Worm (Caenorhabditis elegans) whole organism, mixed stage, embryonic: ENCODE data around the gene dcs-1.

Source experiments
- M03D4.4 ChIP-seq: sonication (generic microtip); optimal IDR thresholded peaks from 2 replicates; lab custom pipeline; 2017; ENCODE audit warnings: mild to moderate bottlenecking, missing genetic modification characterization, missing compliant biosample characterization
- bed-3 ChIP-seq: fragments of 200-800 bp; sonication (Bioruptor generic); optimal IDR thresholded peaks from 3 replicates; lab custom pipeline; 2018; ENCODE audit warnings: mild to moderate bottlenecking, missing genetic modification characterization, moderate library complexity, missing compliant biosample characterization
- blmp-1 ChIP-seq: fragments of 150-350 bp; optimal IDR thresholded peaks from 2 replicates; lab custom pipeline; 2014; ENCODE audit warnings: missing biosample characterization, missing genetic modification characterization
- ceh-39 ChIP-seq: fragments of 150-350 bp; optimal IDR thresholded peaks from 2 replicates; lab custom pipeline; 2014; ENCODE audit warnings: missing biosample characterization, missing genetic modification characterization
- ceh-43 ChIP-seq: fragments of 200-800 bp; sonication (Bioruptor generic); optimal IDR thresholded peaks from 2 replicates; lab custom pipeline; 2018; ENCODE audit warnings: mild to moderate bottlenecking, missing genetic modification characterization, moderate library complexity, missing compliant biosample characterization
- ceh-83 ChIP-seq: fragments of 200-800 bp; sonication (Bioruptor generic); optimal IDR thresholded peaks from 2 replicates; lab custom pipeline; 2018; ENCODE audit warnings: mild to moderate bottlenecking, missing genetic modification characterization, missing compliant biosample characterization
- ces-1 ChIP-seq: fragments of 150-350 bp; optimal IDR thresholded peaks from 2 replicates; lab custom pipeline; 2014; ENCODE audit warnings: missing biosample characterization, missing genetic modification reagents, missing genetic modification characterization
- cnd-1 ChIP-seq: fragments of 200-800 bp; sonication (Bioruptor generic); optimal IDR thresholded peaks from 2 replicates; lab custom pipeline; 2018; ENCODE audit warnings: mild to moderate bottlenecking, missing genetic modification characterization, missing compliant biosample characterization
- drap-1 ChIP-seq: fragments of 200-800 bp; sonication (Bioruptor generic); optimal IDR thresholded peaks from 3 replicates; lab custom pipeline; 2018; ENCODE audit warnings: mild to moderate bottlenecking, missing genetic modification characterization, missing compliant biosample characterization
- elt-1 ChIP-seq: sonication (generic microtip); optimal IDR thresholded peaks from 2 replicates; lab custom pipeline; 2017; ENCODE audit warnings: missing genetic modification characterization, mild to moderate bottlenecking, missing compliant biosample characterization, antibody characterized with exemption, moderate library complexity, borderline replicate concordance; ENCODE audit not compliant: insufficient read depth
- ham-2 ChIP-seq: fragments of 200-800 bp; sonication (Bioruptor generic); optimal IDR thresholded peaks from 2 replicates; lab custom pipeline; 2018; ENCODE audit warnings: mild to moderate bottlenecking, missing genetic modification characterization, missing compliant biosample characterization
- hlh-1 ChIP-seq: fragments of 150-350 bp; optimal IDR thresholded peaks from 2 replicates; lab custom pipeline; 2014; ENCODE audit warnings: missing biosample characterization, missing genetic modification reagents, missing genetic modification characterization
- lin-13 ChIP-seq: fragments of 150-350 bp; optimal IDR thresholded peaks from 2 replicates; lab custom pipeline; 2014; ENCODE audit warnings: missing biosample characterization, missing genetic modification characterization
- lin-32 ChIP-seq: fragments of 200-800 bp; sonication (Bioruptor generic); optimal IDR thresholded peaks from 2 replicates; lab custom pipeline; 2018; ENCODE audit warnings: mild to moderate bottlenecking, missing genetic modification characterization, missing compliant biosample characterization
- lsy-2 ChIP-seq: fragments of 150-350 bp; optimal IDR thresholded peaks from 2 replicates; lab custom pipeline; 2014; ENCODE audit warnings: missing biosample characterization, missing genetic modification characterization
- mab-5 ChIP-seq: fragments of 150-350 bp; optimal IDR thresholded peaks from 2 replicates; lab custom pipeline; 2014; ENCODE audit warnings: missing biosample characterization, missing genetic modification characterization
- mep-1 ChIP-seq: fragments of 150-350 bp; optimal IDR thresholded peaks from 2 replicates; lab custom pipeline; 2017; ENCODE audit warnings: missing biosample characterization, missing genetic modification reagents, missing genetic modification characterization, inconsistent platforms
- mls-2 ChIP-seq: sonication (generic microtip); optimal IDR thresholded peaks from 2 replicates; lab custom pipeline; 2016; ENCODE audit warnings: mild to moderate bottlenecking, missing genetic modification characterization, moderate library complexity, missing compliant biosample characterization
- nhr-12 ChIP-seq: fragments of 150-350 bp; optimal IDR thresholded peaks from 2 replicates; lab custom pipeline; 2014; ENCODE audit warnings: missing biosample characterization, missing genetic modification characterization
- nhr-2 ChIP-seq: fragments of 150-350 bp; optimal IDR thresholded peaks from 2 replicates; lab custom pipeline; 2014; ENCODE audit warnings: missing biosample characterization, missing genetic modification characterization
- nhr-28 ChIP-seq: fragments of 150-350 bp; optimal IDR thresholded peaks from 2 replicates; lab custom pipeline; 2014; ENCODE audit warnings: missing biosample characterization, missing genetic modification characterization
- nhr-76 ChIP-seq: sonication (generic microtip); optimal IDR thresholded peaks from 2 replicates; lab custom pipeline; 2017; ENCODE audit warnings: missing biosample characterization, missing genetic modification characterization
- pha-4 ChIP-seq: fragments of 150-350 bp; optimal IDR thresholded peaks from 2 replicates; lab custom pipeline; 2018; ENCODE audit warnings: missing biosample characterization, missing genetic modification reagents, missing genetic modification characterization
- sem-2 ChIP-seq: fragments of 200-800 bp; sonication (Bioruptor generic); optimal IDR thresholded peaks from 2 replicates; lab custom pipeline; 2018; ENCODE audit warnings: mild to moderate bottlenecking, missing genetic modification characterization, missing compliant biosample characterization
- snpc-4 ChIP-seq: fragments of 150-350 bp; optimal IDR thresholded peaks from 2 replicates; lab custom pipeline; 2014; ENCODE audit warnings: missing biosample characterization, missing genetic modification characterization
- tbx-8 ChIP-seq: fragments of 200-800 bp; sonication (Bioruptor generic); optimal IDR thresholded peaks from 2 replicates; lab custom pipeline; 2018; ENCODE audit warnings: mild to moderate bottlenecking, missing genetic modification characterization, moderate library complexity, missing compliant biosample characterization
- unc-120 ChIP-seq: sonication (generic microtip); optimal IDR thresholded peaks from 2 replicates; lab custom pipeline; 2017; ENCODE audit warnings: missing genetic modification characterization, missing compliant biosample characterization; ENCODE audit not compliant: poor library complexity, severe bottlenecking
- unc-39 ChIP-seq: fragments of 150-350 bp; optimal IDR thresholded peaks from 2 replicates; lab custom pipeline; 2014; ENCODE audit warnings: missing biosample characterization, missing genetic modification characterization
- unc-62 ChIP-seq: fragments of 150-350 bp; optimal IDR thresholded peaks from 2 replicates; lab custom pipeline; 2014; ENCODE audit warnings: missing biosample characterization, missing genetic modification reagents, missing genetic modification characterization
- zip-8 ChIP-seq: fragments of 150-350 bp; optimal IDR thresholded peaks from 2 replicates; lab custom pipeline; 2014; ENCODE audit warnings: missing biosample characterization, missing genetic modification characterization
- ztf-11 ChIP-seq: fragments of 150-350 bp; optimal IDR thresholded peaks from 2 replicates; lab custom pipeline; 2014; ENCODE audit warnings: missing biosample characterization, missing genetic modification characterization

Gene dcs-1

DNA sequence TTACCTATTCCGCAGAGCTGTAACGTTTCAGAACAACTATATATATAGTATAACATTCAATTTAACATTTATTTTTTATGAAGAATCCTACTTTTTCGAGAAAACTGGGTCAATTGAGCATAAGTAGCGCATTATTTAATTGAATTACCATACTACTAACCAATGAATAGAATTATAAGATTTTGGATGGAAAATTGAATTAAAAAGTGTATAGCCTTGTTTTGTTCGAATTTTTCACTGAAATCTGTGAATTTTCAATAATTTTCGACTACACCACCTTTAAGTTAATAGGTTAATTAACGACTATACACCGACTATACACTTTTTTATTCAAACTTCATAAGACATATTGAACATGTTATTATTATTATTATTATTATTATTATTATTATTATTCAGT is 3.4 kb upstream of the dcs-1 start:
- TF ChIP-seq ces-1 (GFP tag; lab: Kevin White, UChicago) (peak; percentile 69), sem-2 (GFP tag; lab: Kevin White, UChicago) (no peak), cnd-1 (tag; lab: Kevin White, UChicago) (no peak), hlh-1 (tag; lab: Kevin White, UChicago) (no peak)

DNA sequence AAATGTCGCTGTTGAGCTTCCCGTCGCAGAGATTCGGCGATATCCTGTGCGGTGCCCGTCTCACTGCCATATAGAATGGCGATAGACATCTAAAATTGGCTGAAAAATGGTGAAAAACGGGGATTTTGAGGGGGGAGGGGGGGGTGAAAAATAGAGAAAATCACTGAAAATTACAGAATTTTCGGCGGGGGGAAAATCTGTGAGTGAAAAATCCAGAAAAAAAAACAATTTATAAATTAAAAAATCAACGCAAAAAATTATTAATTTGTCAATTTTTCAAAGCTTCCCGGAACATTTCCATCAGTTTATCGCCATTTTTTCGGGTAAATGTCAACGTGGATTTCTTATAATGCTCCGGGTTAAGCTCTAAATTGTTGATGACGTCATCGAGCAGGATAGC is 2.9 kb downstream of the dcs-1 start, which contains the start of gene fre-1:
Gene fre-1, minus strand, starts transcription at position 101 of the 400 bp plus-strand sequence.
- peak; percentile 46 for TF ChIP-seq zip-8 (tag; lab: Kevin White, UChicago)
- TF ChIP-seq unc-62 (GFP tag; lab: Kevin White, UChicago): no peak
- no peak for TF ChIP-seq tbx-8
- no peak for TF ChIP-seq pha-4 (tag; lab: Kevin White, UChicago)

DNA sequence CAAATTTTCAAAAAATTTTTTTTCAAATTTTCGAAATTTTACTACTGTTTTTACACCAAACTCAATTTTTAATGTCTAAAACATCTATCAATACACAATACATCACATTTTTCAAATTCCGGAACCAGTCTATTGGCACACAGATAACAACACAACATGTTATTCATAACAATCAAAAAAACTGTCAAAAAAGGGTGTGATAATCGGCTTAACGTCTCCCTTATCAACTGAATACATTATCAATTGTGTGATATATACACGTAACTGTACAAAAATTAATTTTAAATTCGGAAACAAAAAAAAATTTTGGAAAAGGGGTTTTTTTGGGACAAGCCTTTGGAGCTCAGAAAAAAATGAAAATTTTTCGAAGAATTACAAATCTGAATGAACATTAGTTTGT is 16.2 kb downstream of the dcs-1 start:
- no peak for TF ChIP-seq nhr-28 (tag; lab: Kevin White, UChicago)
- no peak for TF ChIP-seq unc-39 (tag; lab: Kevin White, UChicago)
- no peak for TF ChIP-seq M03D4.4
- TF ChIP-seq mep-1 (tag; lab: Kevin White, UChicago): no peak
- no peak for TF ChIP-seq ceh-39 (tag; lab: Kevin White, UChicago)
- TF ChIP-seq nhr-12 (tag; lab: Kevin White, UChicago): no peak
- TF ChIP-seq lin-13: no peak
- TF ChIP-seq ceh-43 (GFP tag; lab: Kevin White, UChicago): no peak
- TF ChIP-seq mls-2 (tag; lab: Kevin White, UChicago): no peak
- TF ChIP-seq ztf-11 (tag; lab: Kevin White, UChicago): no peak

DNA sequence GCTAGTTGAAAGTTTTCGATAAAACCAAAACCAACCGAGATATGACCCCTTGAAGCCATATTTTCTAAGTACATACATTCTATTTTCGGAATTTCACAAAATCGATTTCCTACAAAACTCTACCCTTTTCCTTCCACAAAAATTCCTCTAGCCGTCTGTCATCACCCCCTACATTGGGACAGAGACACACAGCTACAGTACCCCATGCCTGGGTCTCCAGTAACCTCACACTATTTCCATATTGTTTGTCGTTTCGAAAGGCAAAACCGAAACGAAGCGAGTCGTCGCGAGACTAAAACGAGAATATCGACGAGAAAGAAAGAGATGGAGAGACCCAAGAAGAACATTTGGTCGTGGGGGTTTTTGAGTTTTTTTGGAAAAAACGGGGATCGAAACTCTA is 22.2 kb downstream of the dcs-1 start:
- TF ChIP-seq unc-62 (GFP tag; lab: Kevin White, UChicago) (no peak), pha-4 (tag; lab: Kevin White, UChicago) (peak; percentile 40), lsy-2 (tag; lab: Kevin White, UChicago) (peak; percentile 88)
- TF ChIP-seq, all 35 proteins: peak for 2

DNA sequence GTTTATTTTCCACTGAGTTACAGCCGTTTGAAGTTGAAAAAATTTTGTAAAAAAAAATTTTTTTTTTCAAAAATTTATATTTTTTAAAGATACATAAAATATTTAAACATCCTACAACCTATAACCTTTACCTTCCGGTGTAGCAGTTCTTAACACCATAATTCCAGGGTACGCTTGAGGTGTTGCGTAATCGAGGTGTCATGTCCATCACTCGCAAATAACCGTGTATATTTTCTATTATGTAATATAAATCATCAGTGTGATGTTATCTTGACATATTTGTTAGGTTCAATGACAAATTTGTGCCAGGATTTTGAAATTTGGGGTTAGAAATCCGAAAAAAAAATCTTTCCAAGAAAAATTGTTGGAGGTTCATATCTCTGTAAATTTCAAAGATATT is 23.5 kb downstream of the dcs-1 start:
- no peak for TF ChIP-seq nhr-76 (tag; lab: Kevin White, UChicago)
- TF ChIP-seq unc-120 (tag; lab: Kevin White, UChicago): no peak
- TF ChIP-seq elt-1 (tag; lab: Kevin White, UChicago): no peak
- no peak for TF ChIP-seq ztf-11 (tag; lab: Kevin White, UChicago)
- TF ChIP-seq drap-1 (GFP tag; lab: Kevin White, UChicago): no peak
- no peak for TF ChIP-seq ceh-83 (GFP tag; lab: Kevin White, UChicago)
- peak; percentile 93 for TF ChIP-seq zip-8 (tag; lab: Kevin White, UChicago)
- TF ChIP-seq lin-32 (GFP tag; lab: Kevin White, UChicago): no peak
- TF ChIP-seq nhr-28 (tag; lab: Kevin White, UChicago): no peak
- TF ChIP-seq pha-4 (tag; lab: Kevin White, UChicago): no peak
- TF ChIP-seq nhr-2 (tag; lab: Kevin White, UChicago): peak; percentile 84
- TF ChIP-seq tbx-8: no peak
- peak; percentile 14 for TF ChIP-seq unc-62 (GFP tag; lab: Kevin White, UChicago)
- no peak for TF ChIP-seq ceh-39 (tag; lab: Kevin White, UChicago)
- TF ChIP-seq lsy-2 (tag; lab: Kevin White, UChicago): no peak
- TF ChIP-seq nhr-12 (tag; lab: Kevin White, UChicago): no peak
- TF ChIP-seq hlh-1 (tag; lab: Kevin White, UChicago): no peak

DNA sequence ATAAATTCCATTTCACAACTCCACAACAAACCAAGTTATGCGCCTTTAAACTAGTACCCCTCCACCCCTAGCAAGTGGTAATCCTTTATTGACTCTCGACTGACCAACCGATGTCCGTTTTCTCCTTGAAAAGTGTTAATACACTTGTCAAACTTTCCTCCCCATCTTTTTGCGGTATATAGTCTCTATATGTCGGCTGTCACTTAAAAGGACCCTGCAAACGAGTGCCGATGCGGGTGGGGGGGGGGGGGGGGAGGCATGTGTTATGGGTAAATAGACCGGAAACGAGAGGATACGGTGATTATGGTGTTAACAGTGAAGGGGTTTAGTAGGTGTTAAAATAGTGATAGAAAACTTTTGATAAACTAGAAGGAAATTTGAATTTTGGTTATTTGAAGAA is 25.4 kb downstream of the dcs-1 start:
- TF ChIP-seq mab-5 (tag; lab: Kevin White, UChicago) (no peak), nhr-28 (tag; lab: Kevin White, UChicago) (no peak), snpc-4 (no peak), zip-8 (tag; lab: Kevin White, UChicago) (no peak), ztf-11 (tag; lab: Kevin White, UChicago) (no peak), ces-1 (GFP tag; lab: Kevin White, UChicago) (no peak), nhr-12 (tag; lab: Kevin White, UChicago) (no peak), bed-3 (GFP tag; lab: Kevin White, UChicago) (no peak), ham-2 (no peak), lsy-2 (tag; lab: Kevin White, UChicago) (no peak), nhr-2 (tag; lab: Kevin White, UChicago) (no peak), blmp-1 (tag; lab: Kevin White, UChicago) (no peak), ceh-83 (GFP tag; lab: Kevin White, UChicago) (no peak), drap-1 (GFP tag; lab: Kevin White, UChicago) (no peak)
